Worm (Caenorhabditis elegans) whole organism, young adult: ENCODE results near the gene C04E6.4.

Experiments used
- C06A6.2 ChIP-seq: fragments of 200-800 bp; sonication (Bioruptor generic); conservative IDR thresholded peaks from 2 replicates; pipeline ENCODE4 v1.3.6; 2022; ENCODE audit warnings: missing genetic modification characterization, missing compliant biosample characterization
- D2030.7 ChIP-seq: fragments of 200-800 bp; sonication (Bioruptor generic); IDR thresholded peaks from 2 replicates; pipeline ENCODE4 v1.3.6; 2022; ENCODE audit warnings: missing genetic modification reagents, missing genetic modification characterization, missing compliant biosample characterization
- F23B12.7 ChIP-seq: sonication (generic microtip); optimal IDR thresholded peaks from 2 replicates; lab custom pipeline; 2017; ENCODE audit warnings: missing genetic modification characterization, mild to moderate bottlenecking, missing compliant biosample characterization, antibody characterized with exemption, moderate library complexity; ENCODE audit not compliant: insufficient read depth
- F39B2.1 ChIP-seq: fragments of 200-800 bp; sonication (Bioruptor generic); IDR thresholded peaks from 2 replicates; pipeline ENCODE4 v1.3.6; 2022; ENCODE audit warnings: missing genetic modification reagents, missing genetic modification characterization, missing compliant biosample characterization
- F49E8.2 ChIP-seq: sonication (generic microtip); optimal IDR thresholded peaks from 3 replicates; lab custom pipeline; 2017; ENCODE audit warnings: missing genetic modification characterization, mild to moderate bottlenecking, missing compliant biosample characterization, antibody characterized with exemption, moderate library complexity; ENCODE audit not compliant: insufficient read depth
- F57C9.4 ChIP-seq: sonication (generic microtip); optimal IDR thresholded peaks from 2 replicates; lab custom pipeline; 2017; ENCODE audit warnings: mild to moderate bottlenecking, missing genetic modification characterization, missing compliant biosample characterization
- T07F8.4 ChIP-seq: sonication (generic microtip); optimal IDR thresholded peaks from 2 replicates; lab custom pipeline; 2016; ENCODE audit warnings: mild to moderate bottlenecking, missing genetic modification characterization, moderate library complexity, missing compliant biosample characterization
- Y53F4B.3 ChIP-seq: fragments of 200-800 bp; sonication (Bioruptor generic); IDR thresholded peaks from 2 replicates; pipeline ENCODE4 v1.3.6; 2022; ENCODE audit warnings: missing genetic modification reagents, missing genetic modification characterization, missing compliant biosample characterization
- ZK185.1 ChIP-seq: sonication (generic microtip); optimal IDR thresholded peaks from 2 replicates; lab custom pipeline; 2016; ENCODE audit warnings: mild to moderate bottlenecking, missing genetic modification characterization, missing compliant biosample characterization; ENCODE audit not compliant: poor library complexity, severe bottlenecking
- aptf-2 ChIP-seq: fragments of 200-800 bp; sonication (Bioruptor generic); conservative IDR thresholded peaks from 2 replicates; pipeline ENCODE4 v1.3.6; 2022; ENCODE audit warnings: missing genetic modification reagents, missing genetic modification characterization, missing compliant biosample characterization
- aptf-3 ChIP-seq: fragments of 200-800 bp; sonication (Bioruptor generic); IDR thresholded peaks from 2 replicates; pipeline ENCODE4 v1.3.6; 2022; ENCODE audit warnings: missing genetic modification characterization, missing compliant biosample characterization
- athp-1 ChIP-seq: sonication (generic microtip); optimal IDR thresholded peaks from 2 replicates; lab custom pipeline; 2017; ENCODE audit warnings: mild to moderate bottlenecking, missing genetic modification characterization, missing compliant biosample characterization
- attf-3 ChIP-seq: fragments of 200-800 bp; sonication (Bioruptor generic); conservative IDR thresholded peaks from 2 replicates; pipeline ENCODE4 v1.3.6; 2022; ENCODE audit warnings: missing genetic modification reagents, missing genetic modification characterization, missing compliant biosample characterization
- attf-6 ChIP-seq: fragments of 200-800 bp; sonication (Bioruptor generic); IDR thresholded peaks from 2 replicates; pipeline ENCODE4 v1.3.6; 2022; ENCODE audit warnings: missing genetic modification reagents, missing genetic modification characterization, missing compliant biosample characterization
- bed-2 ChIP-seq: fragments of 200-800 bp; sonication (Bioruptor generic); IDR thresholded peaks from 2 replicates; pipeline ENCODE4 v1.3.6; 2022; ENCODE audit warnings: missing genetic modification reagents, missing genetic modification characterization, missing compliant biosample characterization
- cebp-2 ChIP-seq: fragments of 200-800 bp; sonication (Bioruptor generic); IDR thresholded peaks from 2 replicates; pipeline ENCODE4 v1.3.6; 2022; ENCODE audit warnings: missing genetic modification characterization, missing compliant biosample characterization
- ceh-79 ChIP-seq: sonication (generic microtip); optimal IDR thresholded peaks from 2 replicates; lab custom pipeline; 2017; ENCODE audit warnings: mild to moderate bottlenecking, missing genetic modification characterization, missing compliant biosample characterization
- ceh-91 ChIP-seq: fragments of 200-800 bp; sonication (Bioruptor generic); IDR thresholded peaks from 2 replicates; pipeline ENCODE4 v1.3.6; 2022; ENCODE audit warnings: missing genetic modification reagents, missing genetic modification characterization, missing compliant biosample characterization
- chd-7 ChIP-seq: sonication (generic microtip); optimal IDR thresholded peaks from 2 replicates; lab custom pipeline; 2016; ENCODE audit warnings: mild to moderate bottlenecking, missing genetic modification characterization, moderate library complexity, missing compliant biosample characterization
- dpl-1 ChIP-seq: fragments of 150-350 bp; optimal IDR thresholded peaks from 2 replicates; lab custom pipeline; 2014; ENCODE audit warnings: missing biosample characterization, missing genetic modification reagents, missing genetic modification characterization
- efl-1 ChIP-seq: fragments of 150-350 bp; optimal IDR thresholded peaks from 2 replicates; lab custom pipeline; 2014; ENCODE audit warnings: missing biosample characterization, missing genetic modification reagents, missing genetic modification characterization
- egrh-3 ChIP-seq: fragments of 200-800 bp; sonication (Bioruptor generic); IDR thresholded peaks from 2 replicates; pipeline ENCODE4 v1.3.6; 2022; ENCODE audit warnings: missing genetic modification reagents, missing genetic modification characterization, missing compliant biosample characterization
- let-526 ChIP-seq: fragments of 200-800 bp; sonication (Bioruptor generic); IDR thresholded peaks from 2 replicates; pipeline ENCODE4 v1.3.6; 2022; ENCODE audit warnings: missing genetic modification reagents, missing genetic modification characterization, missing compliant biosample characterization
- lin-26 ChIP-seq: fragments of 200-800 bp; sonication (Bioruptor generic); IDR thresholded peaks from 2 replicates; pipeline ENCODE4 v1.3.6; 2022; ENCODE audit warnings: missing genetic modification reagents, missing genetic modification characterization, missing compliant biosample characterization
- lin-35 ChIP-seq, 3 experiments: fragments of 150-350 bp in 2 of 3; sonication (generic microtip) in 1 of 3; optimal IDR thresholded peaks; 2 replicates each; lab custom pipeline; 2014 to 2018; ENCODE audit warnings: missing biosample characterization in 3 of 3, missing genetic modification characterization in 3 of 3, missing genetic modification reagents in 3 of 3
- lin-40 ChIP-seq: sonication (generic microtip); optimal IDR thresholded peaks from 2 replicates; lab custom pipeline; 2016; ENCODE audit warnings: missing genetic modification characterization, mild to moderate bottlenecking, missing compliant biosample characterization, missing genotype, missing genetic modification reagents
- lin-54 ChIP-seq: fragments of 200-800 bp; sonication (Bioruptor generic); optimal IDR thresholded peaks from 2 replicates; lab custom pipeline; 2018; ENCODE audit warnings: mild to moderate bottlenecking, missing genetic modification characterization, missing compliant biosample characterization
- lsl-1 ChIP-seq: fragments of 200-800 bp; sonication (Bioruptor generic); optimal IDR thresholded peaks from 2 replicates; lab custom pipeline; 2018; ENCODE audit warnings: mild to moderate bottlenecking, missing genetic modification characterization, moderate library complexity, missing compliant biosample characterization
- lsy-27 ChIP-seq: sonication (generic microtip); optimal IDR thresholded peaks from 2 replicates; lab custom pipeline; 2017; ENCODE audit warnings: missing genetic modification characterization, mild to moderate bottlenecking, missing compliant biosample characterization, antibody characterized with exemption, missing genotype, borderline replicate concordance; ENCODE audit not compliant: insufficient read depth
- madf-6 ChIP-seq: fragments of 200-800 bp; sonication (Bioruptor generic); IDR thresholded peaks from 2 replicates; pipeline ENCODE4 v1.3.6; 2022; ENCODE audit warnings: missing genetic modification reagents, missing genetic modification characterization, missing compliant biosample characterization
- nfya-1 ChIP-seq: sonication (generic microtip); optimal IDR thresholded peaks from 2 replicates; lab custom pipeline; 2017; ENCODE audit warnings: antibody characterized with exemption, missing compliant biosample characterization, missing genetic modification characterization, borderline replicate concordance; ENCODE audit not compliant: insufficient read depth
- nhr-179 ChIP-seq: sonication (generic microtip); optimal IDR thresholded peaks from 2 replicates; lab custom pipeline; 2016; ENCODE audit warnings: mild to moderate bottlenecking, missing genetic modification characterization, missing compliant biosample characterization
- nhr-80 ChIP-seq: sonication (generic microtip); optimal IDR thresholded peaks from 2 replicates; lab custom pipeline; 2016; ENCODE audit warnings: missing genetic modification characterization, missing compliant biosample characterization
- pha-4 ChIP-seq: fragments of 150-350 bp; sonication (generic microtip); optimal IDR thresholded peaks from 2 replicates; lab custom pipeline; 2014; ENCODE audit warnings: missing biosample characterization, missing genetic modification reagents, missing genetic modification characterization
- rpc-1 ChIP-seq, 2 experiments: fragments of 150-350 bp in 1 of 2; sonication (generic microtip) in 1 of 2; optimal IDR thresholded peaks; 2 replicates each; lab custom pipeline; 2014 to 2018; ENCODE audit warnings: missing biosample characterization in 1 of 2, missing genetic modification characterization in 1 of 2, missing genetic modification reagents in 1 of 2, missing genotype in 1 of 2
- tbx-9 ChIP-seq: sonication (generic microtip); optimal IDR thresholded peaks from 2 replicates; lab custom pipeline; 2016; ENCODE audit warnings: borderline replicate concordance, missing genetic modification characterization, inconsistent platforms, missing compliant biosample characterization
- tlf-1 ChIP-seq: fragments of 200-800 bp; sonication (Bioruptor generic); optimal IDR thresholded peaks from 2 replicates; lab custom pipeline; 2018; ENCODE audit warnings: mild to moderate bottlenecking, missing genetic modification characterization, missing compliant biosample characterization
- unc-130 ChIP-seq: sonication (generic microtip); optimal IDR thresholded peaks from 2 replicates; lab custom pipeline; 2016; ENCODE audit warnings: missing genetic modification reagents, missing genetic modification characterization, missing compliant biosample characterization
- ztf-6 ChIP-seq: fragments of 200-800 bp; sonication (Bioruptor generic); IDR thresholded peaks from 2 replicates; pipeline ENCODE4 v1.3.6; 2022; ENCODE audit warnings: missing genetic modification reagents, missing genetic modification characterization, missing compliant biosample characterization

The C04E6.4 gene

ce11 chrV:5927347-5927746 lies 20.2 kb downstream of the C04E6.4 start, which contains the start of gene srsx-17 (continued):
- no peak for TF ChIP-seq F49E8.2 (tag; lab: Kevin White, UChicago)

- TF ChIP-seq lin-26 (no peak), F23B12.7 (tag; lab: Kevin White, UChicago) (no peak), unc-130 (GFP tag; lab: Kevin White, UChicago) (no peak), attf-3 (GFP tag; lab: Robert Waterston, UW) (no peak), D2030.7 (GFP tag; lab: Robert Waterston, UW) (no peak), cebp-2 (GFP tag; lab: Robert Waterston, UW) (no peak), madf-6 (GFP tag; lab: Robert Waterston, UW) (no peak), aptf-2 (GFP tag; lab: Robert Waterston, UW) (no peak), attf-6 (no peak), F39B2.1 (GFP tag; lab: Robert Waterston, UW) (no peak)
Observed at ce11 chrV:5928006-5928405, 20.8 kb downstream of the C04E6.4 start.

- TF ChIP-seq aptf-3 (no peak), nhr-80 (tag; lab: Kevin White, UChicago) (peak; percentile 64)
Observed at ce11 chrV:5930588-5930987, 23.4 kb downstream of the C04E6.4 start, which contains the start of gene galt-1. Gene galt-1 (plus strand): TSS chrV:5930905.

- no peak for TF ChIP-seq Y53F4B.3 (GFP tag; lab: Robert Waterston, UW)
- TF ChIP-seq D2030.7 (GFP tag; lab: Robert Waterston, UW), result no peak
- no peak for TF ChIP-seq C06A6.2
- TF ChIP-seq bed-2 (GFP tag; lab: Robert Waterston, UW), result no peak
- no peak for TF ChIP-seq lsy-27
- TF ChIP-seq egrh-3 (GFP tag; lab: Robert Waterston, UW), result no peak
- TF ChIP-seq T07F8.4, result no peak
Observed at ce11 chrV:5936691-5937090, 29.5 kb downstream of the C04E6.4 start, which contains the start of the genes M03F8.5 and M03F8.7. Gene M03F8.5 (minus strand): TSS chrV:5936791. Gene M03F8.7 (plus strand): TSS chrV:5936939.

- TF ChIP-seq lin-35 (GFP tag; optimal IDR thresholded peaks at IDR 0.05; lab: Kevin White, UChicago) (peak; percentile 55 to 93 (median 77)), lin-54 (GFP tag; lab: Kevin White, UChicago) (peak; percentile 96), dpl-1 (GFP tag; lab: Kevin White, UChicago) (peak; percentile 87), F57C9.4 (tag; lab: Kevin White, UChicago) (no peak), efl-1 (GFP tag; lab: Kevin White, UChicago) (peak; percentile 83), attf-3 (GFP tag; lab: Robert Waterston, UW) (peak; percentile 98)
Observed at ce11 chrV:5939503-5940072, 32.4 kb downstream of the C04E6.4 start, which contains the start of gene syf-3. Gene syf-3 (plus strand): TSS chrV:5940022.

- TF ChIP-seq ceh-91 (GFP tag; lab: Robert Waterston, UW) (no peak), tlf-1 (GFP tag; lab: Kevin White, UChicago) (no peak), pha-4 (tag; lab: Kevin White, UChicago) (no peak), nhr-179 (tag; lab: Kevin White, UChicago) (no peak), T07F8.4 (no peak), cebp-2 (GFP tag; lab: Robert Waterston, UW) (no peak), ceh-79 (no peak), ztf-6 (GFP tag; lab: Robert Waterston, UW) (no peak), lsl-1 (no peak), rpc-1 (optimal IDR thresholded peaks at IDR 0.05; lab: Kevin White, UChicago) (no peak), rpc-1 (tag; optimal IDR thresholded peaks at IDR 0.05; lab: Kevin White, UChicago) (no peak), lin-40 (tag; lab: Kevin White, UChicago) (no peak), nfya-1 (tag; lab: Kevin White, UChicago) (no peak), C06A6.2 (no peak), athp-1 (no peak), ZK185.1 (tag; lab: Kevin White, UChicago) (no peak), tbx-9 (tag; lab: Kevin White, UChicago) (no peak), chd-7 (tag; lab: Kevin White, UChicago) (no peak), let-526 (GFP tag; lab: Robert Waterston, UW) (no peak)
Observed at ce11 chrV:5943167-5943566, 36.0 kb downstream of the C04E6.4 start, which contains the start of gene pst-1. Gene pst-1 (plus strand): TSS chrV:5943467.
